Worm (Caenorhabditis elegans): ENCODE data around the gene T28D6.7.

DNA sequence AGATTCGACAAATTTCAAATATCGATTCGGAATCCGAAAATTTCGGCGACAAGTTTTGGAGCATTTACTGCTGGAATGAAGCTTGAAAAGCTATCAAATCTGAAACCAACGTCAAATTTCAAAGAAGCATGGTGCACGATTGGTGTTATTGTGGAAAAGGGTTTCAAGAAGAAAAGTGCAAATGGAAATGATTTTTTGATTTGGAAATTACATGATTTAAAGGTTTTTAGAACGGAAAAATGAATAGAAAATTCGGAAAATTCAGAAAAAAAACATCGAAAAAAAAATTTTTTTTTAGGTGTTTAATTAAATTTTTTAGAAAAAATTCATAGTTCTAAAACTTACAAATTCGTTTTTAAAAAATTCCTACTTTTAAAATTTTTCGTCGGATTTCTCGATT, 28.2 kb downstream of the T28D6.7 start, which contains the start of gene teg-1:
- TF ChIP-seq tbx-2 (tag; optimal IDR thresholded peaks at IDR 0.05), result no peak
- TF ChIP-seq elt-2 (tag; optimal IDR thresholded peaks at IDR 0.05), result no peak
- no peak for TF ChIP-seq mec-3 (tag; optimal IDR thresholded peaks at IDR 0.05; ENCODE audit: borderline replicate concordance)
- no peak for TF ChIP-seq ama-1 (optimal IDR thresholded peaks at IDR 0.05)
- no peak for TF ChIP-seq elt-4 (tag; optimal IDR thresholded peaks at IDR 0.05)
- no peak for TF ChIP-seq nhr-232 (tag; optimal IDR thresholded peaks at IDR 0.05)
- TF ChIP-seq dve-1 (tag; optimal IDR thresholded peaks at IDR 0.05), result no peak
- TF ChIP-seq ahr-1 (tag; optimal IDR thresholded peaks at IDR 0.05), result no peak
- TF ChIP-seq sox-4 (tag; optimal IDR thresholded peaks at IDR 0.05), result no peak
- TF ChIP-seq nhr-11 (tag; optimal IDR thresholded peaks at IDR 0.05), result no peak
- no peak for TF ChIP-seq fkh-10 (GFP tag; optimal IDR thresholded peaks at IDR 0.05)
- no peak for TF ChIP-seq hlh-30 (tag; optimal IDR thresholded peaks at IDR 0.05; ENCODE audit: insufficient read depth)
- no peak for TF ChIP-seq dmd-4 (tag; optimal IDR thresholded peaks at IDR 0.05; ENCODE audit: borderline replicate concordance)
- no peak for TF ChIP-seq fkh-6 (tag; optimal IDR thresholded peaks at IDR 0.05)

Measured in whole organism, late embryonic.